Fruit fly (Drosophila melanogaster) whole organism, embryonic: Measurements from ENCODE around the gene T48.

ENCODE experiments used
- Abd-B ChIP-seq: fragments of 200-800 bp; sonication (Bioruptor generic); optimal IDR thresholded peaks from 2 replicates; lab custom pipeline; 2018; ENCODE audit warnings: missing biosample characterization, mild to moderate bottlenecking, missing genetic modification characterization, moderate library complexity
- Atf-2 ChIP-seq: fragments of 200-800 bp; sonication (Bioruptor generic); optimal IDR thresholded peaks from 2 replicates; lab custom pipeline; 2016; ENCODE audit warnings: missing biosample characterization, missing genetic modification characterization
- Awh ChIP-seq: fragments of 200-800 bp; sonication (Bioruptor generic); IDR thresholded peaks from 2 replicates; pipeline ENCODE4, ENCODE4 v1.3.6; 2022; ENCODE audit warnings: missing biosample characterization, missing genetic modification characterization
- Bteb2 ChIP-seq: fragments of 200-800 bp; sonication (Bioruptor generic); optimal IDR thresholded peaks from 2 replicates; lab custom pipeline; 2016; ENCODE audit warnings: missing biosample characterization, missing genetic modification characterization
- CG10209 ChIP-seq: fragments of 200-800 bp; sonication (Bioruptor generic); optimal IDR thresholded peaks from 3 replicates; lab custom pipeline; 2017; ENCODE audit warnings: missing biosample characterization, mild to moderate bottlenecking, missing genetic modification characterization, missing genetic modification reagents
- CG1024 ChIP-seq: fragments of 200-800 bp; sonication (Bioruptor generic); IDR thresholded peaks from 2 replicates; pipeline ENCODE4 v1.3.6; 2022; ENCODE audit warnings: missing biosample characterization, missing genetic modification characterization
- CG10267 ChIP-seq: fragments of 200-800 bp; sonication (Bioruptor generic); optimal IDR thresholded peaks from 2 replicates; lab custom pipeline; 2018; ENCODE audit warnings: missing biosample characterization, mild to moderate bottlenecking, missing genetic modification characterization, moderate library complexity
- CG10366 ChIP-seq: fragments of 200-800 bp; sonication (Bioruptor generic); IDR thresholded peaks from 2 replicates; pipeline ENCODE4 v1.3.6; 2022; ENCODE audit warnings: missing biosample characterization, missing genetic modification characterization
- CG10462 ChIP-seq: fragments of 200-800 bp; sonication (Bioruptor generic); optimal IDR thresholded peaks from 2 replicates; lab custom pipeline; 2016; ENCODE audit warnings: missing biosample characterization, missing genetic modification characterization
- CG12104 ChIP-seq: fragments of 200-800 bp; sonication (Bioruptor generic); optimal IDR thresholded peaks from 3 replicates; lab custom pipeline; 2016; ENCODE audit warnings: missing biosample characterization, missing genetic modification characterization
- CG13894 ChIP-seq: fragments of 200-800 bp; sonication (Bioruptor generic); optimal IDR thresholded peaks from 3 replicates; lab custom pipeline; 2018; ENCODE audit warnings: missing biosample characterization, mild to moderate bottlenecking, missing genetic modification characterization, moderate library complexity
- CG14965 ChIP-seq: fragments of 200-800 bp; sonication (Bioruptor generic); optimal IDR thresholded peaks from 2 replicates; lab custom pipeline; 2016; ENCODE audit warnings: missing biosample characterization, missing genetic modification characterization, borderline replicate concordance
- CG15269 ChIP-seq: fragments of 200-800 bp; sonication (Bioruptor generic); optimal IDR thresholded peaks from 2 replicates; lab custom pipeline; 2018; ENCODE audit warnings: missing biosample characterization, mild to moderate bottlenecking, missing genetic modification characterization, moderate library complexity
- CG1603 ChIP-seq: fragments of 200-800 bp; sonication (Bioruptor generic); optimal IDR thresholded peaks from 2 replicates; lab custom pipeline; 2019; ENCODE audit warnings: missing biosample characterization, mild to moderate bottlenecking, missing genetic modification characterization, moderate library complexity
- CG16813 ChIP-seq: fragments of 200-800 bp; sonication (Bioruptor generic); IDR thresholded peaks from 3 replicates; pipeline ENCODE4 v1.3.6; 2022; ENCODE audit warnings: missing biosample characterization, missing genetic modification characterization; ENCODE audit not compliant: partially characterized antibody
- CG17328 ChIP-seq: fragments of 200-800 bp; sonication (Bioruptor generic); IDR thresholded peaks from 2 replicates; pipeline ENCODE4 v1.3.6; 2022; ENCODE audit warnings: missing biosample characterization, missing genetic modification characterization
- CG17359 ChIP-seq: fragments of 200-800 bp; sonication (Bioruptor generic); optimal IDR thresholded peaks from 3 replicates; lab custom pipeline; 2018; ENCODE audit warnings: missing biosample characterization, mild to moderate bottlenecking, missing genetic modification characterization, moderate library complexity
- CG1832 ChIP-seq: fragments of 200-800 bp; sonication (Bioruptor generic); optimal IDR thresholded peaks from 2 replicates; lab custom pipeline; 2017; ENCODE audit warnings: missing biosample characterization, mild to moderate bottlenecking, missing genetic modification characterization, inconsistent platforms
- CG18599 ChIP-seq: fragments of 200-800 bp; sonication (Bioruptor generic); optimal IDR thresholded peaks from 3 replicates; lab custom pipeline; 2017; ENCODE audit warnings: missing biosample characterization, missing genetic modification characterization, mild to moderate bottlenecking, moderate library complexity, missing genetic modification reagents
- CG5245 ChIP-seq: fragments of 200-800 bp; sonication (Bioruptor generic); optimal IDR thresholded peaks from 3 replicates; lab custom pipeline; 2016; ENCODE audit warnings: missing biosample characterization, missing genetic modification characterization
- CG8388 ChIP-seq: fragments of 200-800 bp; sonication (Bioruptor generic); optimal IDR thresholded peaks from 2 replicates; lab custom pipeline; 2019; ENCODE audit warnings: missing biosample characterization, mild to moderate bottlenecking, missing genetic modification characterization, moderate library complexity
- CG9437 ChIP-seq: fragments of 200-800 bp; sonication (Bioruptor generic); optimal IDR thresholded peaks from 2 replicates; lab custom pipeline; 2018; ENCODE audit warnings: missing biosample characterization, mild to moderate bottlenecking, missing genetic modification characterization
- CG9609 ChIP-seq: fragments of 200-800 bp; sonication (Bioruptor generic); optimal IDR thresholded peaks from 3 replicates; lab custom pipeline; 2016; ENCODE audit warnings: missing biosample characterization, missing genetic modification characterization
- CG9797 ChIP-seq: fragments of 200-800 bp; sonication (Bioruptor generic); optimal IDR thresholded peaks from 3 replicates; lab custom pipeline; 2018; ENCODE audit warnings: missing biosample characterization, mild to moderate bottlenecking, missing genetic modification characterization
- CkIIα-i1 ChIP-seq: fragments of 200-800 bp; sonication (Bioruptor generic); IDR thresholded peaks from 2 replicates; pipeline ENCODE4 v1.3.6; 2022; ENCODE audit warnings: missing biosample characterization, missing genetic modification characterization
- Ets97D ChIP-seq: fragments of 200-800 bp; sonication (Bioruptor generic); optimal IDR thresholded peaks from 3 replicates; lab custom pipeline; 2016; ENCODE audit warnings: missing biosample characterization, missing genetic modification characterization
- GATAe ChIP-seq: fragments of 200-800 bp; sonication (Bioruptor generic); conservative IDR thresholded peaks from 2 replicates; pipeline ENCODE4 v1.3.6; 2022; ENCODE audit warnings: missing biosample characterization, missing genetic modification characterization
- HHEX ChIP-seq: fragments of 200-800 bp; sonication (Bioruptor generic); optimal IDR thresholded peaks from 3 replicates; lab custom pipeline; 2017; ENCODE audit warnings: missing biosample characterization, mild to moderate bottlenecking, missing genetic modification characterization, missing genetic modification reagents
- HLH3B ChIP-seq: fragments of 200-800 bp; sonication (Bioruptor generic); IDR thresholded peaks from 2 replicates; pipeline ENCODE4 v1.3.6; 2022; ENCODE audit warnings: missing biosample characterization, missing genetic modification characterization
- NC2α ChIP-seq: fragments of 200-800 bp; sonication (Bioruptor generic); optimal IDR thresholded peaks from 2 replicates; lab custom pipeline; 2016; ENCODE audit warnings: missing biosample characterization, missing genetic modification characterization
- Neu2 ChIP-seq: fragments of 200-800 bp; sonication (Bioruptor generic); optimal IDR thresholded peaks from 3 replicates; lab custom pipeline; 2016; ENCODE audit warnings: missing biosample characterization, missing genetic modification characterization, borderline replicate concordance
- PHDP ChIP-seq: fragments of 200-800 bp; sonication (Bioruptor generic); optimal IDR thresholded peaks from 3 replicates; lab custom pipeline; 2018; ENCODE audit warnings: missing biosample characterization, mild to moderate bottlenecking, missing genetic modification characterization, moderate library complexity
- Sox102F ChIP-seq: fragments of 200-800 bp; sonication (Bioruptor generic); optimal IDR thresholded peaks from 2 replicates; lab custom pipeline; 2018; ENCODE audit warnings: missing biosample characterization, mild to moderate bottlenecking, missing genetic modification characterization, moderate library complexity
- Ssrp ChIP-seq: fragments of 200-800 bp; sonication (Bioruptor generic); optimal IDR thresholded peaks from 2 replicates; lab custom pipeline; 2018; ENCODE audit warnings: missing biosample characterization, mild to moderate bottlenecking, missing genetic modification characterization, moderate library complexity
- ap ChIP-seq: fragments of 200-800 bp; sonication (Bioruptor generic); IDR thresholded peaks from 2 replicates; pipeline ENCODE4 v1.3.6; 2022; ENCODE audit warnings: missing biosample characterization, missing genetic modification characterization
- bcd ChIP-seq: fragments of 200-800 bp; sonication (Bioruptor generic); optimal IDR thresholded peaks from 2 replicates; lab custom pipeline; 2017; ENCODE audit warnings: missing biosample characterization, mild to moderate bottlenecking, missing genetic modification characterization
- bsh ChIP-seq, 2 experiments: fragments of 200-800 bp; sonication (Bioruptor generic); optimal IDR thresholded peaks; 2 replicates each; lab custom pipeline; 2017 to 2018; ENCODE audit warnings: mild to moderate bottlenecking in 2 of 2, missing biosample characterization in 2 of 2, missing genetic modification characterization in 2 of 2, moderate library complexity in 1 of 2
- crol ChIP-seq: fragments of 200-800 bp; sonication (Bioruptor generic); IDR thresholded peaks from 2 replicates; pipeline ENCODE4 v1.3.6; 2022; ENCODE audit warnings: missing biosample characterization, missing genetic modification characterization
- dmrt11E ChIP-seq: fragments of 200-800 bp; sonication (Bioruptor generic); optimal IDR thresholded peaks from 3 replicates; lab custom pipeline; 2018; ENCODE audit warnings: missing biosample characterization, mild to moderate bottlenecking, missing genetic modification characterization, moderate library complexity
- dpn ChIP-seq, 2 experiments: fragments of 200-800 bp; sonication (Bioruptor generic); optimal IDR thresholded peaks; 3 replicates each; lab custom pipeline; 2016; ENCODE audit warnings: missing biosample characterization in 2 of 2, missing genetic modification characterization in 2 of 2
- eve ChIP-seq, 2 experiments: fragments of >200 bp; optimal IDR thresholded peaks; 2 replicates each; lab custom pipeline; 2017; ENCODE audit warnings: missing biosample characterization in 2 of 2, missing genetic modification characterization in 2 of 2
- fd102C ChIP-seq: fragments of 200-800 bp; sonication (Bioruptor generic); optimal IDR thresholded peaks from 2 replicates; lab custom pipeline; 2018; ENCODE audit warnings: missing biosample characterization, mild to moderate bottlenecking, missing genetic modification characterization, moderate library complexity
- grau ChIP-seq: fragments of 200-800 bp; optimal IDR thresholded peaks from 3 replicates; lab custom pipeline; 2019; ENCODE audit warnings: missing biosample characterization, mild to moderate bottlenecking, missing genetic modification characterization, moderate library complexity
- hkb ChIP-seq, 2 experiments: fragments of 200-800 bp in 1 of 2; fragments of >200 bp in 1 of 2; sonication (Bioruptor generic) in 1 of 2; IDR thresholded peaks in 1 of 2; optimal IDR thresholded peaks in 1 of 2; 2 replicates each; pipeline versions ENCODE4 v1.3.6 to Lab custom; 2017 to 2022; ENCODE audit warnings: missing biosample characterization in 1 of 2, missing genetic modification characterization in 1 of 2
- onecut ChIP-seq: fragments of 200-800 bp; sonication (Bioruptor generic); IDR thresholded peaks from 2 replicates; pipeline ENCODE4 v1.3.6; 2022; ENCODE audit warnings: missing biosample characterization, missing genetic modification characterization
- org-1 ChIP-seq: fragments of 200-800 bp; sonication (Bioruptor generic); optimal IDR thresholded peaks from 2 replicates; lab custom pipeline; 2017; ENCODE audit warnings: missing biosample characterization, missing genetic modification characterization
- salm ChIP-seq: fragments of 200-800 bp; sonication (Bioruptor generic); optimal IDR thresholded peaks from 2 replicates; lab custom pipeline; 2018; ENCODE audit warnings: missing biosample characterization, mild to moderate bottlenecking, missing genetic modification characterization
- schlank ChIP-seq: fragments of 200-800 bp; sonication (Bioruptor generic); optimal IDR thresholded peaks from 2 replicates; lab custom pipeline; 2018; ENCODE audit warnings: missing biosample characterization, mild to moderate bottlenecking, missing genetic modification characterization
- sd ChIP-seq: fragments of 200-800 bp; sonication (Bioruptor generic); optimal IDR thresholded peaks from 3 replicates; lab custom pipeline; 2018; ENCODE audit warnings: missing biosample characterization, mild to moderate bottlenecking, missing genetic modification characterization, moderate library complexity
- slbo ChIP-seq: fragments of 200-800 bp; sonication (Bioruptor generic); IDR thresholded peaks from 2 replicates; pipeline ENCODE4 v1.3.6; 2022; ENCODE audit warnings: missing biosample characterization, missing genetic modification characterization
- sob ChIP-seq: fragments of 200-800 bp; sonication (Bioruptor generic); IDR thresholded peaks from 2 replicates; pipeline ENCODE4 v1.3.6; 2022; ENCODE audit warnings: missing biosample characterization, missing genetic modification characterization
- stwl ChIP-seq: fragments of 200-800 bp; sonication (Bioruptor generic); optimal IDR thresholded peaks from 3 replicates; lab custom pipeline; 2018; ENCODE audit warnings: missing biosample characterization, mild to moderate bottlenecking, missing genetic modification characterization, moderate library complexity

Gene T48

dm6 chr3R:26928424-26928823 lies 46.9 kb downstream of the T48 start (continued):
- TF ChIP-seq bsh (GFP tag; optimal IDR thresholded peaks at IDR 0.05; lab: Kevin White, UChicago) = peak; percentile 77 to 79
- TF ChIP-seq CG18599 (GFP tag; lab: Kevin White, UChicago) = peak; percentile 2
- TF ChIP-seq salm (tag; lab: Kevin White, UChicago) = peak; percentile 50
- TF ChIP-seq CG10366 = peak; percentile 72
- TF ChIP-seq sd (tag; lab: Kevin White, UChicago) = peak; percentile 45
- peak; percentile 79 for TF ChIP-seq CG17328 (GFP tag; lab: Robert Waterston, UW)
- no peak for TF ChIP-seq stwl (tag; lab: Kevin White, UChicago)
- TF ChIP-seq onecut (GFP tag; lab: Robert Waterston, UW) = peak; percentile 14; the same call in 1 of the 2 replicates
- 0 out of 2 replicates have a peak, but pooled peaks have one; percentile 26 for TF ChIP-seq CG1024 (GFP tag; lab: Robert Waterston, UW)
- no peak for TF ChIP-seq NC2α (GFP tag; lab: Kevin White, UChicago)
- no peak for TF ChIP-seq schlank (tag; lab: Kevin White, UChicago)
- TF ChIP-seq CG12104 (GFP tag; lab: Kevin White, UChicago) = no peak
- TF ChIP-seq Sox102F (GFP tag; lab: Kevin White, UChicago) = peak; percentile 86
- no peak for TF ChIP-seq hkb (optimal IDR thresholded peaks at IDR 0.05; lab: Kevin White, UChicago)
- TF ChIP-seq hkb (GFP tag; IDR thresholded peaks at IDR 0.05; lab: Robert Waterston, UW) = peak; percentile 69; the same call in 1 of the 2 replicates
- TF ChIP-seq Ets97D (GFP tag; lab: Kevin White, UChicago) = no peak
- peak; percentile 64 for TF ChIP-seq sob
- TF ChIP-seq CG15269 (tag; lab: Kevin White, UChicago) = peak; percentile 87
- no peak for TF ChIP-seq CG9797 (GFP tag; lab: Kevin White, UChicago)
- TF ChIP-seq PHDP = peak; percentile 74
- TF ChIP-seq Awh (GFP tag; lab: Robert Waterston, UW) = 0 out of 2 replicates have a peak, but pooled peaks have one; percentile 10
- no peak for TF ChIP-seq CG14965 (GFP tag; lab: Kevin White, UChicago)
- TF ChIP-seq CG17359 = peak; percentile 62
- TF ChIP-seq CG9609 = no peak
- peak in 1 of 2 experiments; percentile 46 for TF ChIP-seq dpn (GFP tag; optimal IDR thresholded peaks at IDR 0.05; lab: Kevin White, UChicago)
- peak; percentile 22 for TF ChIP-seq bcd (GFP tag; lab: Kevin White, UChicago)
- peak; percentile 16 for TF ChIP-seq dmrt11E (tag; lab: Kevin White, UChicago)
- peak; percentile 68 for TF ChIP-seq Ssrp (tag; lab: Kevin White, UChicago)
- TF ChIP-seq slbo (GFP tag; lab: Robert Waterston, UW) = peak; percentile 58
- peak; percentile 73 for TF ChIP-seq grau
- TF ChIP-seq HLH3B = peak; percentile 66
- TF ChIP-seq CG9437 = peak; percentile 58
- peak; percentile 54 for TF ChIP-seq HHEX (GFP tag; lab: Kevin White, UChicago)
- TF ChIP-seq org-1 (GFP tag; lab: Kevin White, UChicago) = peak; percentile 19
- peak; percentile 47 for TF ChIP-seq CG10209
- TF ChIP-seq CG13894 (tag; lab: Kevin White, UChicago) = no peak
- TF ChIP-seq CG16813 = no peak
- TF ChIP-seq CG10267 = peak; percentile 44
- TF ChIP-seq Abd-B (GFP tag; lab: Kevin White, UChicago) = peak; percentile 51
- no peak for TF ChIP-seq GATAe
- TF ChIP-seq CG8388 = peak; percentile 57

dm6 chr3R:26933885-26934284 lies 52.4 kb downstream of the T48 start:
- TF ChIP-seq PHDP = no peak
- TF ChIP-seq CG1603 = no peak
- TF ChIP-seq eve (GFP tag; optimal IDR thresholded peaks at IDR 0.05; lab: Kevin White, UChicago) = no peak
- no peak for TF ChIP-seq Neu2 (GFP tag; lab: Kevin White, UChicago)
- TF ChIP-seq CG1832 = no peak
- no peak for TF ChIP-seq CG5245
- peak; percentile 49; the same call in 1 of the 2 replicates for TF ChIP-seq crol (GFP tag; lab: Robert Waterston, UW)
- no peak for TF ChIP-seq Bteb2 (GFP tag; lab: Kevin White, UChicago)
- no peak for TF ChIP-seq CG10462 (GFP tag; lab: Kevin White, UChicago)
- no peak for TF ChIP-seq CkIIα-i1
- TF ChIP-seq fd102C (GFP tag; lab: Kevin White, UChicago) = no peak
- no peak for TF ChIP-seq Atf-2 (GFP tag; lab: Kevin White, UChicago)
- no peak for TF ChIP-seq ap (GFP tag; lab: Robert Waterston, UW)
